Worm (Caenorhabditis elegans): ENCODE data around the gene F08F3.4.

F08F3.4 gene

ce11 chrV:5408223-5408622 is 2.5 kb upstream of the F08F3.4 start, which contains the start of gene C25A6.1:
Gene C25A6.1, plus strand, starts transcription at chrV:5408523.
- TF ChIP-seq ztf-23 (GFP tag; IDR thresholded peaks at IDR 0.05) (no peak), klf-2 (GFP tag; conservative IDR thresholded peaks at IDR 0.05) (no peak), ztf-29 (GFP tag; IDR thresholded peaks at IDR 0.05) (no peak), T22C8.4 (GFP tag; IDR thresholded peaks at IDR 0.05) (no peak), tab-1 (GFP tag; IDR thresholded peaks at IDR 0.05) (no peak), med-1 (GFP tag; optimal IDR thresholded peaks at IDR 0.05; ENCODE audit: insufficient read depth) (no peak), cog-1 (tag; optimal IDR thresholded peaks at IDR 0.05) (no peak), ref-1 (GFP tag; conservative IDR thresholded peaks at IDR 0.05) (no peak), flt-1 (GFP tag; IDR thresholded peaks at IDR 0.05) (no peak)

ce11 chrV:5408921-5409320 is 1.8 kb upstream of the F08F3.4 start:
- TF ChIP-seq T22C8.4 (GFP tag; IDR thresholded peaks at IDR 0.05): no peak
- TF ChIP-seq ztf-23 (GFP tag; IDR thresholded peaks at IDR 0.05): no peak
- no peak for TF ChIP-seq flt-1 (GFP tag; IDR thresholded peaks at IDR 0.05)
- no peak for TF ChIP-seq cog-1 (tag; optimal IDR thresholded peaks at IDR 0.05)
- no peak for TF ChIP-seq med-1 (GFP tag; optimal IDR thresholded peaks at IDR 0.05; ENCODE audit: insufficient read depth)
- no peak for TF ChIP-seq tab-1 (GFP tag; IDR thresholded peaks at IDR 0.05)
- TF ChIP-seq ref-1 (GFP tag; conservative IDR thresholded peaks at IDR 0.05): no peak
- no peak for TF ChIP-seq klf-2 (GFP tag; conservative IDR thresholded peaks at IDR 0.05)
- TF ChIP-seq ztf-29 (GFP tag; IDR thresholded peaks at IDR 0.05): no peak

DNA sequence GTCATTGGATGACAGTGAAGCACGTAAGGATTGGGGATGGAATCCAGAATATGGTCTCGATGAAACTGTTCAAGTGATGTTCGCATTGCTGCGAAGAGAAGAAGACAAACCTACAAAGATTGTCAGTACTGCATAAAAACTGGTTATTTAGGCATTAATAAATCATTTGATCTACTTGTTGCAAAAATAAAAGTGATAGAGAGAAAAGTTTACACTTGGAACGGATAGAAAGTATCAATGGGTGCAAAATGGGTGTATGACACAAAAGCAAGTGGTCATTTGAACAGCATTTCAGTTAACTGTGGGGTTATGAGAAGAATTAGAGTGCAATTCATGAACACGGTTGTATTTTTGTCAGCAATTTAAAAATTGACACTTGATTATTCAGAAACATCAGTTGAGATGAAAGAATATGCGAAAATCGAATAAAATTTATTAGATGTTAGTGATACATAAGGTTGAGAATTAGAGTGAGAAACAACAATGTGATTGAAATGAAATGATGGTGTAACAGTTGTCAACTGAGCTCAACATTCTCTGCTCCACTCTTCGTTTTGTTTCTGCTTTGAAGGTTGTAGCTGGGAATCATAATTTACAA is 2.2 kb downstream of the F08F3.4 start, which contains the start of gene F08F3.10:
Gene F08F3.10 (plus strand): TSS at position 548 of the 598 bp plus-strand sequence.
- TF ChIP-seq ztf-23 (GFP tag; IDR thresholded peaks at IDR 0.05) (no peak), klf-2 (GFP tag; conservative IDR thresholded peaks at IDR 0.05) (no peak)

DNA sequence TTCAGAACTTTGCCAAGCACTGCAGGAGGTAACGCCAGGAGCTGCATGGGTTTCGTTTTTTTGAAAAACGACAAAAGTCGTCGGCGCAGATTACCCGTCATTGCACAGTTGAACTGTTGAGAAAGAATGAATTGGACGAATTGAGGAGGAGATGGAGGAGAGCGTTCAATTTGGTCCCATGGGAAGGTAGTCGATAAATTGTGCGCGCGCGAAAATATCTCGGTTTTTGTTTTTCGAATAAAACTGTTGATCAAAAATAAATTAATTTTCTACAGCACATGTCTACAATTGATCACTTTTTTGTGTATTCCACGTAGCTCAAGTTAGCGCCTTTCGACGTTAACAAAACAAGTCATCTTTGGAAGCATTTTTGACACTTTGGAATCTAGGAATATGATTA is 9.2 kb downstream of the F08F3.4 start, which contains the start of gene F08F3.6:
Gene F08F3.6 (minus strand): TSS at position 153 of the 400 bp plus-strand sequence.
- TF ChIP-seq med-1 (GFP tag; optimal IDR thresholded peaks at IDR 0.05; ENCODE audit: insufficient read depth) (no peak), ztf-23 (GFP tag; IDR thresholded peaks at IDR 0.05) (no peak), ztf-29 (GFP tag; IDR thresholded peaks at IDR 0.05) (no peak), ref-1 (GFP tag; conservative IDR thresholded peaks at IDR 0.05) (no peak), tab-1 (GFP tag; IDR thresholded peaks at IDR 0.05) (no peak), flt-1 (GFP tag; IDR thresholded peaks at IDR 0.05) (no peak), cog-1 (tag; optimal IDR thresholded peaks at IDR 0.05) (no peak), klf-2 (GFP tag; conservative IDR thresholded peaks at IDR 0.05) (no peak), T22C8.4 (GFP tag; IDR thresholded peaks at IDR 0.05) (no peak)

DNA sequence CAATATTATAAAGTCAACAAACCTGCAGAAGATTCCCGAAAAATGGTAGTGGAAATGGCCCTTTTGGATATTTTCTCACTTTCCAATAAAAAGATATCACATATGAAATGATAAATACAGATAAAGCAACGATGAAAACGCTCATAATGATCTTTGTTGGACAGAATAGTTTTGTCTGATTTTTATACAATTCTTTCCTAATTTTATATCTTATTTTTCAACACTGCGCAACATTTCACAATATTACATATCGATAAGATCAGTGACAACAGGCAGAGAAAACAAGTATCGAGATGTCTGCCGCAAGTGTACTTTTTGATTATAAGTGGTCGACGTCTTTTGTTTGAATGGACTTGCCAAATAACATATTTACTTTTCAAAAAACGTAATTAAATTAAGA is 12.4 kb downstream of the F08F3.4 start, which contains the start of gene cyp-14A5:
Gene cyp-14A5 (minus strand): TSS at position 163 of the 400 bp plus-strand sequence.
- TF ChIP-seq cog-1 (tag; optimal IDR thresholded peaks at IDR 0.05): no peak
- no peak for TF ChIP-seq tab-1 (GFP tag; IDR thresholded peaks at IDR 0.05)
- no peak for TF ChIP-seq T22C8.4 (GFP tag; IDR thresholded peaks at IDR 0.05)
- TF ChIP-seq ztf-23 (GFP tag; IDR thresholded peaks at IDR 0.05): no peak
- no peak for TF ChIP-seq ref-1 (GFP tag; conservative IDR thresholded peaks at IDR 0.05)
- no peak for TF ChIP-seq ztf-29 (GFP tag; IDR thresholded peaks at IDR 0.05)

ce11 chrV:5425008-5425407 is 14.3 kb downstream of the F08F3.4 start:
- TF ChIP-seq ztf-23 (GFP tag; IDR thresholded peaks at IDR 0.05): no peak
- TF ChIP-seq T22C8.4 (GFP tag; IDR thresholded peaks at IDR 0.05): no peak
- no peak for TF ChIP-seq klf-2 (GFP tag; conservative IDR thresholded peaks at IDR 0.05)
- TF ChIP-seq flt-1 (GFP tag; IDR thresholded peaks at IDR 0.05): no peak
- no peak for TF ChIP-seq ref-1 (GFP tag; conservative IDR thresholded peaks at IDR 0.05)
- TF ChIP-seq ztf-29 (GFP tag; IDR thresholded peaks at IDR 0.05): no peak
- TF ChIP-seq cog-1 (tag; optimal IDR thresholded peaks at IDR 0.05): no peak
- no peak for TF ChIP-seq med-1 (GFP tag; optimal IDR thresholded peaks at IDR 0.05; ENCODE audit: insufficient read depth)
- TF ChIP-seq tab-1 (GFP tag; IDR thresholded peaks at IDR 0.05): no peak

DNA sequence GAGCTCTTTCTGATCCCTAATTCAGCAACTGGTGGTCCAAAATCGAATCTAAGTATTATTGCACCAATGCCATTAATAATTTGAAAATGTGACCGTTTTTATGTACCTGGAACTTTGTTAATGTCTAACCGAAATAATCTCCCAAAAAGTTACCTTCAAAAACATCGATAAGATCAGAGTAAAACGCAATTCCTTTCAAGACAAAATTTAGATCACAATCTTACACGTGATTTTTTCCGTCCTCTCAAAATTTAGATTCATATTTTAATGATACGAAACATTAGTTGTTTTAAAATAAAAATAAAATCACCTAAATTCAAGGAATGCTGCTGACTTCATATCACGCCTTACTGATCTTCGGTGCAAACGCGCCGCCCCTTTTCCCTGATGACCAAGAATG is 15.6 kb downstream of the F08F3.4 start:
- TF ChIP-seq klf-2 (GFP tag; conservative IDR thresholded peaks at IDR 0.05): no peak
- TF ChIP-seq med-1 (GFP tag; optimal IDR thresholded peaks at IDR 0.05; ENCODE audit: insufficient read depth): no peak
- no peak for TF ChIP-seq flt-1 (GFP tag; IDR thresholded peaks at IDR 0.05)
- no peak for TF ChIP-seq ref-1 (GFP tag; conservative IDR thresholded peaks at IDR 0.05)
- TF ChIP-seq T22C8.4 (GFP tag; IDR thresholded peaks at IDR 0.05): no peak
- TF ChIP-seq cog-1 (tag; optimal IDR thresholded peaks at IDR 0.05): no peak
- no peak for TF ChIP-seq ztf-23 (GFP tag; IDR thresholded peaks at IDR 0.05)
- TF ChIP-seq tab-1 (GFP tag; IDR thresholded peaks at IDR 0.05): no peak
- TF ChIP-seq ztf-29 (GFP tag; IDR thresholded peaks at IDR 0.05): no peak

ce11 chrV:5427860-5428259 is 17.1 kb downstream of the F08F3.4 start, which contains the start of gene rhr-1:
Gene rhr-1, plus strand, starts transcription at chrV:5428160.
- TF ChIP-seq med-1 (GFP tag; optimal IDR thresholded peaks at IDR 0.05; ENCODE audit: insufficient read depth): no peak
- TF ChIP-seq cog-1 (tag; optimal IDR thresholded peaks at IDR 0.05): no peak
- TF ChIP-seq klf-2 (GFP tag; conservative IDR thresholded peaks at IDR 0.05): no peak
- no peak for TF ChIP-seq tab-1 (GFP tag; IDR thresholded peaks at IDR 0.05)
- TF ChIP-seq ztf-29 (GFP tag; IDR thresholded peaks at IDR 0.05): no peak
- TF ChIP-seq ref-1 (GFP tag; conservative IDR thresholded peaks at IDR 0.05): no peak
- TF ChIP-seq T22C8.4 (GFP tag; IDR thresholded peaks at IDR 0.05): no peak
- TF ChIP-seq ztf-23 (GFP tag; IDR thresholded peaks at IDR 0.05): no peak
- TF ChIP-seq flt-1 (GFP tag; IDR thresholded peaks at IDR 0.05): no peak

- TF ChIP-seq med-1 (GFP tag; optimal IDR thresholded peaks at IDR 0.05; ENCODE audit: insufficient read depth) (no peak), ztf-23 (GFP tag; IDR thresholded peaks at IDR 0.05) (no peak), cog-1 (tag; optimal IDR thresholded peaks at IDR 0.05) (no peak), ref-1 (GFP tag; conservative IDR thresholded peaks at IDR 0.05) (no peak)
These were observed 21.7 kb downstream of the F08F3.4 start, which contains the start of gene F08F3.8 for ce11 chrV:5432499-5432898. Gene F08F3.8, minus strand, starts transcription at chrV:5432599.

- TF ChIP-seq klf-2 (GFP tag; conservative IDR thresholded peaks at IDR 0.05) (no peak), flt-1 (GFP tag; IDR thresholded peaks at IDR 0.05) (no peak), ref-1 (GFP tag; conservative IDR thresholded peaks at IDR 0.05) (no peak)
These were observed 22.3 kb downstream of the F08F3.4 start, which contains the start of gene acl-6 for ce11 chrV:5433020-5433419. Gene acl-6, plus strand, starts transcription at chrV:5433386.

Measured in whole organism, midembryonic.